Worm (Caenorhabditis elegans) whole organism, L4 larva: ENCODE measurements around the gene tra-1.

ENCODE experiments used
- Y75B8A.6 ChIP-seq: fragments of 200-800 bp; sonication (Bioruptor generic); IDR thresholded peaks from 2 replicates; pipeline ENCODE4 v1.3.6; 2022; ENCODE audit warnings: missing genetic modification reagents, missing genetic modification characterization, missing compliant biosample characterization
- aly-2 ChIP-seq: sonication (generic microtip); optimal IDR thresholded peaks from 2 replicates; lab custom pipeline; 2018; ENCODE audit warnings: missing biosample characterization, missing genetic modification characterization
- ceh-82 ChIP-seq: sonication (generic microtip); optimal IDR thresholded peaks from 2 replicates; lab custom pipeline; 2017; ENCODE audit warnings: missing biosample characterization, missing genetic modification characterization
- daf-19 ChIP-seq: fragments of 200-800 bp; sonication (Bioruptor generic); conservative IDR thresholded peaks from 2 replicates; pipeline ENCODE4 v1.3.6; 2022; ENCODE audit warnings: missing genetic modification characterization, missing compliant biosample characterization
- hmg-1.1 ChIP-seq: fragments of 200-800 bp; sonication (Bioruptor generic); IDR thresholded peaks from 2 replicates; pipeline ENCODE4 v1.3.6; 2022; ENCODE audit warnings: missing genetic modification reagents, missing genetic modification characterization, missing compliant biosample characterization
- nhr-11 ChIP-seq: fragments of 150-350 bp; optimal IDR thresholded peaks from 2 replicates; lab custom pipeline; 2014; ENCODE audit warnings: missing biosample characterization, missing genetic modification characterization
- nhr-25 ChIP-seq: sonication (generic microtip); optimal IDR thresholded peaks from 2 replicates; lab custom pipeline; 2017; ENCODE audit warnings: missing genetic modification characterization, mild to moderate bottlenecking, missing compliant biosample characterization, antibody characterized with exemption, moderate library complexity, borderline replicate concordance; ENCODE audit not compliant: insufficient read depth
- nhr-76 ChIP-seq: fragments of 150-350 bp; optimal IDR thresholded peaks from 2 replicates; lab custom pipeline; 2014; ENCODE audit warnings: missing biosample characterization, missing genetic modification characterization
- php-3 ChIP-seq: fragments of 200-800 bp; sonication (Bioruptor generic); IDR thresholded peaks from 2 replicates; pipeline ENCODE4 v1.3.6; 2022; ENCODE audit warnings: missing genetic modification reagents, missing genetic modification characterization, missing compliant biosample characterization
- pqm-1 ChIP-seq: sonication (generic microtip); optimal IDR thresholded peaks from 2 replicates; lab custom pipeline; 2017; ENCODE audit warnings: missing biosample characterization, missing genetic modification characterization
- snpc-4 ChIP-seq: fragments of 150-350 bp; optimal IDR thresholded peaks from 2 replicates; lab custom pipeline; 2014; ENCODE audit warnings: missing biosample characterization, missing genetic modification characterization
- zfp-3 ChIP-seq: fragments of 200-800 bp; sonication (Bioruptor generic); conservative IDR thresholded peaks from 2 replicates; pipeline ENCODE4 v1.3.6; 2022; ENCODE audit warnings: missing genetic modification reagents, missing genetic modification characterization, missing compliant biosample characterization
- zip-11 ChIP-seq: fragments of 200-800 bp; sonication (Bioruptor generic); IDR thresholded peaks from 2 replicates; pipeline ENCODE4 v1.3.6; 2022; ENCODE audit warnings: missing genetic modification characterization, missing compliant biosample characterization

ce11 chrIII:11236788-11237187, 41.8 kb upstream of the tra-1 start, which contains the start of the genes Y47D3A.14 and aakb-2:
- TF ChIP-seq hmg-1.1 (GFP tag; lab: Robert Waterston, UW): no peak
- TF ChIP-seq zip-11: no peak
- no peak for TF ChIP-seq nhr-76 (tag; lab: Kevin White, UChicago)
- TF ChIP-seq nhr-11 (tag; lab: Kevin White, UChicago): no peak
- no peak for TF ChIP-seq pqm-1 (tag; lab: Kevin White, UChicago)
- no peak for TF ChIP-seq php-3
- no peak for TF ChIP-seq daf-19 (GFP tag; lab: Robert Waterston, UW)
- TF ChIP-seq Y75B8A.6 (GFP tag; lab: Robert Waterston, UW): no peak
- no peak for TF ChIP-seq nhr-25 (tag; lab: Kevin White, UChicago)
- TF ChIP-seq snpc-4 (tag; lab: Kevin White, UChicago): no peak
- TF ChIP-seq aly-2 (tag; lab: Kevin White, UChicago): no peak
- no peak for TF ChIP-seq ceh-82 (tag; lab: Kevin White, UChicago)
- no peak for TF ChIP-seq zfp-3 (GFP tag; lab: Robert Waterston, UW)
